Fruit fly (Drosophila melanogaster) ovary, adult (tissue): Measurements from ENCODE around the gene CG14712.

Experiments used
- CG17801 ChIP-seq: fragments of 200-800 bp; optimal IDR thresholded peaks from 2 replicates; lab custom pipeline; 2019; ENCODE audit warnings: missing biosample characterization, mild to moderate bottlenecking, missing genetic modification characterization, moderate library complexity; ENCODE audit not compliant: partially characterized antibody

CG14712 gene

dm6 chr3R:11656614-11657216 lies 28.2 kb downstream of the CG14712 start:
- TF ChIP-seq CG17801 (GFP tag; lab: Kevin White, UChicago): peak; percentile 97

DNA sequence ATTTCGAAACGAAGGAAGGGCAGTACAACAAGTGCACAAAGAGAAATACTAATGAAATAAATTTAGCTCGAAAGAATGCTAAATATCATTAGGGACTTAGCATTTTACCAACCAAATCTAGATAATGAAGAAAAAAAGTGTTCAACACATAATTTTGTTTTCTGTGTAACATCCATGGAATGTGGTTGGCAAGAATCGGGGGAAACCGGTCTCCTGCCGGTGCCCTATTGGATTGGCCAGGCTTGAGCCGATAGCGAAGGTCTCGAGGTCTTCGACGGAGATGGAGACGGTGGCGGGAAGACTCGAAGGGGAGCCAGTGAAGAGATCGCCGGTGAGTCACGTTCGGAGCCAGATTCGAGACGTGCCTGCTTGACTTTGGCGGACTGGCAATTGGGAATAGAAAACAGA lies 29.2 kb downstream of the CG14712 start:
- no peak for TF ChIP-seq CG17801 (GFP tag; lab: Kevin White, UChicago)

DNA sequence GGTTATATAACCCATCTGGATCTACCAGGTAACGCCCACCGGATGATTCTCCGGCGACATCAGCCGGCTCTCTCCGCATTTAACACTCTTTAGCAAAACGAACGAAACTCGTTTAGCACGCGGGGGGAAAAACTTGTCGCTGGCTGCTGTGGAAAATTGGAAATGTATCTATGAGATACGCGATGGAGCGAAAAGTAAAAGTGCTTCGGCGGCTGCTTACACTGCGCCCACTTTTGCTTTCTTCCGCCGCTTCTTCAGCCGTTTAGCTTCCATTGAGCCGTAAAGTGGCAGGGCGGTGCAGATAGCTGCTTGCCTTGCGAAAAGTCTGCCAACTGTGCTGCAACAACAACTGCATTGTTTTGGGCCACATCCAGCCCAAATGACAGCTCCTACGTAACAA lies 32.6 kb downstream of the CG14712 start:
- no peak for TF ChIP-seq CG17801 (GFP tag; lab: Kevin White, UChicago)

DNA sequence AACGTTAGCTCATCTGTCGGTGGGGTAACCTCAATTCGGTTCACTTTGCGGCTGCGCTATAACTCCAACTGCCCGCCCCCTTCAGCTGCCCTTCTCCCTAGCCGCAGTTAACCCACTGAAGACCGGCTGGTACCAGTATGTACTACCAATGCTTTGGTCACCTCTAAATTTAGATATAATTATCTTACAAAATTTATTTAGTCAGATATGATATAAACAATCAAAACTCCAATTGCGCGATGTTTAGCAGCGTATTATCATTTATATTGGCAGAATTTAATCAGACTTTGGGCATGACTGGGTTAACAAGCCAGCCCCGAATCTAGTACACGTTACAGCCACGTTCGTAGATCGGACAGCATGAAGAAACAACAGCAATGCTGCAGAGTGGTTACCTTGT lies 33.2 kb downstream of the CG14712 start:
- peak; percentile 83 for TF ChIP-seq CG17801 (GFP tag; lab: Kevin White, UChicago)

DNA sequence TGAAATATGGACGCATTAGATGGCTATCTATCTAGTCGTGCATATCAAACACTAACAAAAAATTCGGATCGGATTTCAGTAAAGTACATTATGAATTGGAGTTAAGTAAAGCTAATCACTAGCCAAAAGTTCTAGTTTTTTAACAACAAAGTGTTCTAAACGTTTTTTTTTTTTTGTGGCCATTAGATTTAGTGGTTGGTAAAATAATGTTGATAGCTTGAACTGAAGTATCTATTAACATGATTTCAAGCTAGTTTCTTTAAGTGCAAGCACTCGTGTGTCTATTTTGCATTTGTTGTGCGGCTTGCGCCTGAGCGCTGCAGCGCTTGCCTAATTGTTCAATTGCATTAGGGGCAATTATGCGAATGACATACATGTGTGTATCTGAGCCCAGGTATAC lies 34.1 kb downstream of the CG14712 start:
- no peak for TF ChIP-seq CG17801 (GFP tag; lab: Kevin White, UChicago)

- no peak for TF ChIP-seq CG17801 (GFP tag; lab: Kevin White, UChicago)
These were observed 34.9 kb downstream of the CG14712 start for dm6 chr3R:11663441-11663840.

DNA sequence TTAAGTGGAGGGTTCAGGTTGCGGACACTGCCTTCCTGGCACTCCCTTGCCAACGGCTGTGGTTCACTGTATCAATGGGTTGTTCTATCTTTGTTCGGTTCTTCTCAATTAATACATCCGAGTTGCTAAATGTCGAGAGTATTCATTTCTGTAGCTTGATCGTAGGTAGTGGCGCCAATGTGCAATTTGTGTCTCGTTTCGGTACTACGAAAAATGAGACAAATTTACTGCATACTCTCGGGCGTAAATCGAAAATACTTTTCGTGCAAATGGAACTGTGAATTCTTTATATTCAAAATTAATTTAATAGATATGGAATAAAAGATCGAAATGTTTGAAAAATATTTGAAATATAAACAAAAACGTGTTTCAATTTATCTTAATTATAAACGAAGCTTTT lies 36.9 kb downstream of the CG14712 start:
- no peak for TF ChIP-seq CG17801 (GFP tag; lab: Kevin White, UChicago)

dm6 chr3R:11665925-11666687 lies 37.5 kb downstream of the CG14712 start:
- no peak for TF ChIP-seq CG17801 (GFP tag; lab: Kevin White, UChicago)

dm6 chr3R:11669017-11669953 lies 40.7 kb downstream of the CG14712 start:
- no peak for TF ChIP-seq CG17801 (GFP tag; lab: Kevin White, UChicago)

dm6 chr3R:11669954-11670347 lies 41.4 kb downstream of the CG14712 start:
- TF ChIP-seq CG17801 (GFP tag; lab: Kevin White, UChicago): no peak

DNA sequence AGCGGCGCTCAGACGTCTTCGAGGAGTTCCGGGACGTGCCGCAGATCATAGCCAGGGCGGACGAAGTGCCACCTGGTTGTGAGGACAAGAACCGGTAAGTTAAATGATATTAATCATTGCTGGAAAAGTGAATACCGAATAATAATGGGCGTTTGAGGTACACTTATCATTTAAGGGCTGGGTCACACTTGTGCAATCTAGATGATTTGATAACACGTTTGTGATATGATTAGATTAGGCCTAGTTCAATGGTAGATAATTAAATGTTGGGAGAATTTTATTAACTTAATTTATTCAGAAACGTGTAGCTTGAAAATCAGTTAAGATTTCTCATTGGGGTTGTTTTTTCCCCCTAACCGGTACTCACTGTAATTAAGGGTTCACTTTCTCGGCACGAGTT lies 42.3 kb downstream of the CG14712 start:
- TF ChIP-seq CG17801 (GFP tag; lab: Kevin White, UChicago): no peak

DNA sequence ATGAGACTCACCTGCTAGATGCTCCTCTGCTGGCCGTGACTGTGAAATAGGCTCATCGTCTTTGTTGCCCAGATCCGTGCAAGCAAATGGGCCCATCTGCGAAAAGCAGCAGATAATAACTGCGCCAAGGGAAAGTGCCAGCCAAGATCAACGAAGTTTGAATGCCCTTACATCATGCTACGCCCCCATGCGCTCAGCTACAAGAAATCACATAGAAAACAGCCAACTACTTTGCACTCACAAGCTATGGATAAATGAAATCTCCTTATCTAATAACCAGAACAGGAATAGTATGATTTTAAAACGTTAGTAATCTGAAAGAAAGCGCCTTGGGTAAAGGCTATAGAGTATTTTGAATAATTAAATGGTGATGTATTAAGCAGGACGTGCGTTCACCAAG lies 43.2 kb downstream of the CG14712 start:
- TF ChIP-seq CG17801 (GFP tag; lab: Kevin White, UChicago): no peak

- no peak for TF ChIP-seq CG17801 (GFP tag; lab: Kevin White, UChicago)
These were observed 45.5 kb downstream of the CG14712 start, which contains the start of gene CG14715 for dm6 chr3R:11673955-11674663. CG14715 (plus strand) TSS chr3R:11674221.

- TF ChIP-seq CG17801 (GFP tag; lab: Kevin White, UChicago): peak; percentile 97
These were observed 49.5 kb downstream of the CG14712 start, which contains the start of gene CG18476 for dm6 chr3R:11678016-11678415. CG18476 (minus strand) TSS chr3R:11678116.
